Fruit fly (Drosophila melanogaster) whole organism, adult: ENCODE data around the gene CG7382.

Experiments used
- cnc ChIP-seq, 2 experiments: fragments of >200 bp; optimal IDR thresholded peaks; 2 replicates each; lab custom pipeline; 2017
- ovo ChIP-seq: fragments of 200-800 bp; sonication (Bioruptor generic); optimal IDR thresholded peaks from 2 replicates; lab custom pipeline; 2016; ENCODE audit warnings: missing biosample characterization, missing genetic modification characterization
- tj ChIP-seq: fragments of 200-800 bp; sonication (Bioruptor generic); optimal IDR thresholded peaks from 3 replicates; lab custom pipeline; 2017; ENCODE audit warnings: missing biosample characterization, mild to moderate bottlenecking, missing genetic modification characterization, moderate library complexity

dm6 chr2L:5550735-5551134 lies 31.0 kb upstream of the CG7382 start, which contains the start of gene CG14014:
- TF ChIP-seq tj (GFP tag; lab: Kevin White, UChicago) (no peak), ovo (GFP tag; lab: Kevin White, UChicago) (no peak), cnc (optimal IDR thresholded peaks at IDR 0.05; lab: Kevin White, UChicago) (no peak)
